Fruit fly (Drosophila melanogaster) whole organism, adult: ENCODE data around the gene CG18766.

Experiments used
- CG11617 ChIP-seq: fragments of 200-800 bp; sonication (Bioruptor generic); optimal IDR thresholded peaks from 2 replicates; lab custom pipeline; 2017; ENCODE audit warnings: mild to moderate bottlenecking, missing biosample characterization, missing genetic modification reagents, missing genetic modification characterization
- CG33017 ChIP-seq: fragments of 200-800 bp; sonication (Bioruptor generic); optimal IDR thresholded peaks from 2 replicates; lab custom pipeline; 2018; ENCODE audit warnings: missing biosample characterization, mild to moderate bottlenecking, missing genetic modification characterization, moderate library complexity
- Clk ChIP-seq: fragments of 200-800 bp; sonication (Bioruptor generic); optimal IDR thresholded peaks from 2 replicates; lab custom pipeline; 2017; ENCODE audit warnings: missing biosample characterization, missing genetic modification characterization
- Hr96 ChIP-seq: fragments of 200-800 bp; sonication (Bioruptor generic); optimal IDR thresholded peaks from 2 replicates; lab custom pipeline; 2016; ENCODE audit warnings: missing biosample characterization, missing genetic modification characterization
- Mnt ChIP-seq: fragments of 200-800 bp; sonication (Bioruptor generic); optimal IDR thresholded peaks from 2 replicates; lab custom pipeline; 2016; ENCODE audit warnings: missing biosample characterization, mild to moderate bottlenecking, missing genetic modification characterization
- kay ChIP-seq: fragments of 200-800 bp; sonication (Bioruptor generic); peaks from one replicate; lab custom pipeline; 2016; ENCODE audit warnings: missing biosample characterization, missing genetic modification characterization, borderline replicate concordance

DNA sequence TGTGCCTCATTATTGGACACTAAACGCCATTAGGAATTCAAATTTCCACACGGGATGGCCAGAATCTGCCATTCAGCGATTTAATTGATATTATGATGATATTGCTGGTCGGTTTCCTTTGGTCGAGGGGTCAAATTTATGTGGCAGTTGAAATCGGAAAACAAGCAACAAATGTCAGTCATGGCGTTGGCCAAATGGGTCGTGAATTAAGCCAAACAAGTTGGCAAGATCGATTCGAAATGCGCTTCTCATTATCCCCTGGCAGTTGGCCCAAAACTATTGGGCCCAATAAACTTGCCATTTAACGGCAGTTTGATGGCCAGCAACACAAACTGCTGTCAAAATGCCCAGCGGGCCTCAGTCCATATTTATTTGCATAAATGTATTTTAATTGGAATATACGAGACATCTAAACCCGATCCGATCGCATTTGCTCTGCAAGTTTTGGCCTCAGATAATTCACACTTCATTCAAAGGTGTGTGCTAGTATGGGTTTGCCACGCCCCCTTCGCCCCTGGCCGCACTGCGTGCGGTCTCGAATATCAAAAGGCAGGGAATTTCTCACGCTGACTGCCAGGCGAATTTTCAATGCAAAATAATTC lies 32.0 kb downstream of the CG18766 start:
- no peak for TF ChIP-seq Hr96 (GFP tag; lab: Kevin White, UChicago)
- TF ChIP-seq CG33017 (tag; lab: Kevin White, UChicago): no peak
- no peak for TF ChIP-seq kay (GFP tag; lab: Kevin White, UChicago)
- TF ChIP-seq CG11617 (GFP tag; lab: Kevin White, UChicago): no peak
- TF ChIP-seq Mnt (GFP tag; lab: Kevin White, UChicago): no peak
- TF ChIP-seq Clk (GFP tag; lab: Kevin White, UChicago): no peak
